Worm (Caenorhabditis elegans): ENCODE measurements around the gene C03B8.3.

- no peak for TF ChIP-seq K09A11.1 (tag; optimal IDR thresholded peaks at IDR 0.05; ENCODE audit: insufficient read depth)
- no peak for TF ChIP-seq eyg-1 (tag; optimal IDR thresholded peaks at IDR 0.05)
- TF ChIP-seq zip-5 (tag; optimal IDR thresholded peaks at IDR 0.05) = no peak
- no peak for TF ChIP-seq sox-4 (tag; optimal IDR thresholded peaks at IDR 0.05)
- TF ChIP-seq tbx-2 (tag; optimal IDR thresholded peaks at IDR 0.05) = no peak
- TF ChIP-seq lin-11 (tag; optimal IDR thresholded peaks at IDR 0.05) = no peak
- no peak for TF ChIP-seq elt-2 (tag; optimal IDR thresholded peaks at IDR 0.05)
These were observed 614 bp upstream of the C03B8.3 start for ce11 chrIII:7711495-7711894.
